Worm (Caenorhabditis elegans) whole organism, late embryonic: ENCODE data around the gene F13E9.9.

Source experiments
- ama-1 ChIP-seq: fragments of 150-350 bp; optimal IDR thresholded peaks from 2 replicates; lab custom pipeline; 2014
- ceh-31 ChIP-seq: sonication (generic microtip); optimal IDR thresholded peaks from 2 replicates; lab custom pipeline; 2016; ENCODE audit warnings: missing genetic modification characterization, missing compliant biosample characterization
- hlh-6 ChIP-seq: sonication (generic microtip); optimal IDR thresholded peaks from 2 replicates; lab custom pipeline; 2016; ENCODE audit warnings: missing genotype, missing genetic modification characterization, missing compliant biosample characterization
- nfya-1 ChIP-seq: sonication (generic microtip); optimal IDR thresholded peaks from 2 replicates; lab custom pipeline; 2017; ENCODE audit warnings: missing genetic modification characterization, mild to moderate bottlenecking, missing compliant biosample characterization, antibody characterized with exemption, moderate library complexity
- pros-1 ChIP-seq: fragments of 150-350 bp; optimal IDR thresholded peaks from 2 replicates; lab custom pipeline; 2014; ENCODE audit warnings: missing biosample characterization, missing genetic modification reagents, missing genetic modification characterization
- rnt-1 ChIP-seq: sonication (generic microtip); optimal IDR thresholded peaks from 2 replicates; lab custom pipeline; 2016; ENCODE audit warnings: missing genetic modification characterization, missing compliant biosample characterization

DNA sequence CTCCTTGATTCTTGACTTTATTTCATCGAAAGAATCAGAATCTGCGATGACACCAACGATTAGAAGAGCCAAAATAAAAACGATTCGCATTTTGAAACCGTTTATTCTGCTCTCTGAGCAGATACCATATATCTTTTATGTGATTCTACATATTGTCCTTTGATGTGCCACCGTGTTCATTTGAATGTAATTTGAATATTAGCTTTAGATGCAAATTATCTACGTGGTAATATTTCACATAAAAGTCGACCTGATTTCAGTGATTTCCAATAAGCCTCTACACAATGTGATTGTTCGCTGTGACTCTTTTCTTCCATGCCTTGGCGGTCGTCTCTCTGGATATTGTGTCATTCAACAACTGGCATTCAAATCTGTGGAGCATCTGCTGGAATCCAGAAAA is at the start of gene F13E9.9, which contains the start of gene F13E9.19:
- no peak for TF ChIP-seq nfya-1 (tag; lab: Kevin White, UChicago)
- TF ChIP-seq ama-1 (lab: Kevin White, UChicago), result no peak
- TF ChIP-seq pros-1, result no peak
- no peak for TF ChIP-seq rnt-1 (tag; lab: Kevin White, UChicago)
- no peak for TF ChIP-seq hlh-6
- TF ChIP-seq ceh-31, result no peak
